Worm (Caenorhabditis elegans) whole organism, L4/young adult: ENCODE data around the gene Y39B6A.30.

Source experiments
- W03F9.2 ChIP-seq: fragments of 150-350 bp; optimal IDR thresholded peaks from 2 replicates; lab custom pipeline; 2014; ENCODE audit warnings: missing biosample characterization, missing genetic modification characterization
- him-1 ChIP-seq: sonication (generic microtip); optimal IDR thresholded peaks from 2 replicates; lab custom pipeline; 2016; ENCODE audit warnings: missing genotype, missing genetic modification reagents, missing genetic modification characterization, missing compliant biosample characterization

ce11 chrV:19042256-19042655 is 27.9 kb downstream of the Y39B6A.30 start, which contains the start of gene asp-16:
- TF ChIP-seq W03F9.2 (tag; lab: Kevin White, UChicago) (no peak), him-1 (no peak)
